Worm (Caenorhabditis elegans) whole organism, young adult: ENCODE results near the gene rpl-15.

Source experiments
- C06A6.2 ChIP-seq: fragments of 200-800 bp; sonication (Bioruptor generic); conservative IDR thresholded peaks from 2 replicates; pipeline ENCODE4 v1.3.6; 2022; ENCODE audit warnings: missing genetic modification characterization, missing compliant biosample characterization
- F22D6.2 ChIP-seq: sonication (generic microtip); optimal IDR thresholded peaks from 2 replicates; lab custom pipeline; 2016; ENCODE audit warnings: mild to moderate bottlenecking, missing genetic modification characterization, missing compliant biosample characterization
- F49E8.2 ChIP-seq: sonication (generic microtip); optimal IDR thresholded peaks from 3 replicates; lab custom pipeline; 2017; ENCODE audit warnings: missing genetic modification characterization, mild to moderate bottlenecking, missing compliant biosample characterization, antibody characterized with exemption, moderate library complexity; ENCODE audit not compliant: insufficient read depth
- ekl-4 ChIP-seq: fragments of 200-800 bp; sonication (Bioruptor generic); IDR thresholded peaks from 2 replicates; pipeline ENCODE4 v1.3.6; 2022; ENCODE audit warnings: missing genetic modification reagents, missing genetic modification characterization, missing compliant biosample characterization
- let-526 ChIP-seq: fragments of 200-800 bp; sonication (Bioruptor generic); IDR thresholded peaks from 2 replicates; pipeline ENCODE4 v1.3.6; 2022; ENCODE audit warnings: missing genetic modification reagents, missing genetic modification characterization, missing compliant biosample characterization
- lin-35 ChIP-seq, 3 experiments: fragments of 150-350 bp in 2 of 3; sonication (generic microtip) in 1 of 3; optimal IDR thresholded peaks; 2 replicates each; lab custom pipeline; 2014 to 2018; ENCODE audit warnings: missing biosample characterization in 3 of 3, missing genetic modification characterization in 3 of 3, missing genetic modification reagents in 3 of 3
- nfya-1 ChIP-seq: sonication (generic microtip); optimal IDR thresholded peaks from 2 replicates; lab custom pipeline; 2017; ENCODE audit warnings: antibody characterized with exemption, missing compliant biosample characterization, missing genetic modification characterization, borderline replicate concordance; ENCODE audit not compliant: insufficient read depth
- nhr-120 ChIP-seq: fragments of 200-800 bp; sonication (Bioruptor generic); IDR thresholded peaks from 2 replicates; pipeline ENCODE4 v1.3.6; 2022; ENCODE audit warnings: missing genetic modification characterization, missing compliant biosample characterization
- nhr-90 ChIP-seq: sonication (generic microtip); optimal IDR thresholded peaks from 2 replicates; lab custom pipeline; 2016; ENCODE audit warnings: missing genotype, mild to moderate bottlenecking, missing genetic modification characterization, missing compliant biosample characterization
- snpc-1.1 ChIP-seq: sonication (generic microtip); optimal IDR thresholded peaks from 2 replicates; lab custom pipeline; 2017; ENCODE audit warnings: missing genetic modification characterization, mild to moderate bottlenecking, missing compliant biosample characterization, antibody characterized with exemption, moderate library complexity, missing genotype, missing genetic modification reagents; ENCODE audit not compliant: insufficient read depth
- snpc-3.4 ChIP-seq: sonication (generic microtip); optimal IDR thresholded peaks from 2 replicates; lab custom pipeline; 2017; ENCODE audit warnings: missing genetic modification characterization, mild to moderate bottlenecking, missing compliant biosample characterization, antibody characterized with exemption, moderate library complexity, missing genotype, missing genetic modification reagents
- ztf-6 ChIP-seq: fragments of 200-800 bp; sonication (Bioruptor generic); IDR thresholded peaks from 2 replicates; pipeline ENCODE4 v1.3.6; 2022; ENCODE audit warnings: missing genetic modification reagents, missing genetic modification characterization, missing compliant biosample characterization

DNA sequence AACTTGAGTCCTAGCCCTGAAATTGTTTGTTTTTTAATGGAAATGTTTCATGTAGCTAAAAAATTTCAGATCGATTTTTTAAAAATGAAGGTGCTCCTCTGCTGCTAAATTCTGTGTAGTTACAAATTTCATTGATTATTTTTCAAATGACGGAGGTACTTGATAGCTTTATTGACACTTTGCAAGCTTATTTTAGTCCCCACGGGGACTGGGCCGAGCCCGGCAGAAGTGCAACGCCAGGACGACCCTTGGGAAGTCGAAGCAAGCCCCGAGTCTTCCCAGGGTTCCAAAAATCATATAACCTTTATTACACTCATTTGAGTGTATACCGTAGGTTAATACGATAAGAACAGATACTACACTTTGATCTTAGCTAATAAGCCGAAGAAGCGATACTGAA, 30.5 kb downstream of the rpl-15 start:
- TF ChIP-seq lin-35 (GFP tag; optimal IDR thresholded peaks at IDR 0.05; lab: Kevin White, UChicago) (no peak), F49E8.2 (tag; lab: Kevin White, UChicago) (no peak), let-526 (GFP tag; lab: Robert Waterston, UW) (no peak), snpc-1.1 (tag; lab: Kevin White, UChicago) (no peak), C06A6.2 (no peak), nfya-1 (no peak), nhr-120 (no peak), F22D6.2 (no peak), ztf-6 (GFP tag; lab: Robert Waterston, UW) (no peak), ekl-4 (GFP tag; lab: Robert Waterston, UW) (no peak), snpc-3.4 (tag; lab: Kevin White, UChicago) (no peak), nhr-90 (tag; lab: Kevin White, UChicago) (no peak)
